Worm (Caenorhabditis elegans) whole organism, L3 larva: ENCODE measurements around the gene smvt-1.

Experiments
- R02D3.7 ChIP-seq: fragments of 150-350 bp; optimal IDR thresholded peaks from 2 replicates; lab custom pipeline; 2014; ENCODE audit warnings: missing biosample characterization, missing genetic modification characterization
- aly-2 ChIP-seq: fragments of 150-350 bp; optimal IDR thresholded peaks from 2 replicates; lab custom pipeline; 2014; ENCODE audit warnings: missing biosample characterization, missing genetic modification characterization
- ama-1 ChIP-seq: fragments of 150-350 bp; optimal IDR thresholded peaks from 2 replicates; lab custom pipeline; 2018
- egl-5 ChIP-seq: fragments of 150-350 bp; optimal IDR thresholded peaks from 2 replicates; lab custom pipeline; 2017; ENCODE audit warnings: missing biosample characterization, missing genetic modification reagents, missing genetic modification characterization, inconsistent platforms
- elt-3 ChIP-seq, 3 experiments: fragments of 150-350 bp in 1 of 3; sonication (generic microtip) in 2 of 3; optimal IDR thresholded peaks; 2 replicates in 2 of 3; 4 replicates in 1 of 3; lab custom pipeline; 2014 to 2017; ENCODE audit warnings: missing biosample characterization in 3 of 3, missing genetic modification characterization in 3 of 3
- jun-1 ChIP-seq: fragments of 150-350 bp; optimal IDR thresholded peaks from 2 replicates; lab custom pipeline; 2014; ENCODE audit warnings: missing biosample characterization, missing genetic modification reagents, missing genetic modification characterization
- mdl-1 ChIP-seq: fragments of 150-350 bp; optimal IDR thresholded peaks from 2 replicates; lab custom pipeline; 2014; ENCODE audit warnings: missing biosample characterization, missing genetic modification characterization
- mml-1 ChIP-seq: fragments of 150-350 bp; sonication (generic microtip); optimal IDR thresholded peaks from 3 replicates; lab custom pipeline; 2014; ENCODE audit warnings: missing biosample characterization, missing genetic modification characterization
- nhr-237 ChIP-seq: fragments of 150-350 bp; optimal IDR thresholded peaks from 2 replicates; lab custom pipeline; 2014; ENCODE audit warnings: missing biosample characterization, missing genetic modification characterization
- snpc-4 ChIP-seq: fragments of 150-350 bp; optimal IDR thresholded peaks from 2 replicates; lab custom pipeline; 2014; ENCODE audit warnings: missing biosample characterization, missing genetic modification characterization
- unc-39 ChIP-seq: sonication (generic microtip); optimal IDR thresholded peaks from 4 replicates; lab custom pipeline; 2017; ENCODE audit warnings: missing biosample characterization, missing genetic modification characterization
- zag-1 ChIP-seq: fragments of 150-350 bp; optimal IDR thresholded peaks from 2 replicates; lab custom pipeline; 2014; ENCODE audit warnings: missing biosample characterization, missing genetic modification characterization
- ztf-11 ChIP-seq: fragments of 150-350 bp; optimal IDR thresholded peaks from 2 replicates; lab custom pipeline; 2014; ENCODE audit warnings: missing biosample characterization, missing genetic modification characterization

ce11 chrX:2559399-2559798, 10.6 kb upstream of the smvt-1 start:
- TF ChIP-seq mml-1 (no peak), jun-1 (tag; lab: Kevin White, UChicago) (no peak), unc-39 (tag; lab: Kevin White, UChicago) (no peak), nhr-237 (tag; lab: Kevin White, UChicago) (no peak), elt-3 (tag; optimal IDR thresholded peaks at IDR 0.05; lab: Kevin White, UChicago) (no peak), R02D3.7 (tag; lab: Kevin White, UChicago) (no peak), mdl-1 (tag; lab: Kevin White, UChicago) (no peak), ztf-11 (tag; lab: Kevin White, UChicago) (no peak), snpc-4 (tag; lab: Kevin White, UChicago) (peak; percentile 50), ama-1 (lab: Kevin White, UChicago) (no peak), zag-1 (tag; lab: Kevin White, UChicago) (no peak), egl-5 (no peak), aly-2 (tag; lab: Kevin White, UChicago) (no peak)
